Fruit fly (Drosophila melanogaster): ENCODE data around the gene CG10428.

Gene CG10428

DNA sequence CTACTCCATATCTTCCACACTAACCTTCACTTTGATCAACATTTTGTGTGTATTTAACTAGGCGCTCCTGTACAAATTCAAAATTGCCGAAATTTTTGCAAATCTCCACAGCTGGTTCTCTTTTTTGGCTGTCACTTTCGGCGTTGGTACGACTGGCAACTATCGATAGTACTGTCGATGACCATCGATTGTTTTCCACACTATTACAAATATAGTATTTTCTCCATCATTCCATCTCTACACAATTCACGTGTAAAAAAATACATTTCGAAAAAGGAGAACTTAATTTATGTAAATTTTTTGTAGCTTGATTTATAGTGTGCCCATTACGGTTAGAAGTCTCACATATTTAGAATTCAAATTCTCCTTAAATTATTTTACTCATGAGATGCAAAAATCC lies 3.0 kb downstream of the CG10428 start, which contains the start of gene Nedd8 (continued):
- TF ChIP-seq CG16813 (GFP tag; IDR thresholded peaks at IDR 0.05; ENCODE audit: partially characterized antibody) (peak; percentile 83), Hand (GFP tag; optimal IDR thresholded peaks at IDR 0.05) (no peak), bsh (GFP tag; optimal IDR thresholded peaks at IDR 0.05) (no peak), CG14014 (GFP tag; IDR thresholded peaks at IDR 0.05) (no peak), disco-r (GFP tag; optimal IDR thresholded peaks at IDR 0.05) (no peak), Chrac-16 (GFP tag; optimal IDR thresholded peaks at IDR 0.05) (no peak), CG7987 (GFP tag; optimal IDR thresholded peaks at IDR 0.05) (no peak), CG10147 (GFP tag; optimal IDR thresholded peaks at IDR 0.05) (peak; percentile 7), Max (GFP tag; optimal IDR thresholded peaks at IDR 0.05) (no peak), Pdp1 (GFP tag; optimal IDR thresholded peaks at IDR 0.05) (peak in 1 of 2 experiments; percentile 13), pfk (GFP tag; optimal IDR thresholded peaks at IDR 0.05) (no peak), CG3281 (GFP tag; optimal IDR thresholded peaks at IDR 0.05) (no peak), CG9215 (GFP tag; IDR thresholded peaks at IDR 0.05) (no peak), scrt (GFP tag; optimal IDR thresholded peaks at IDR 0.05) (no peak), CG10979 (tag; optimal IDR thresholded peaks at IDR 0.05) (no peak), CG7556 (GFP tag; optimal IDR thresholded peaks at IDR 0.05) (no peak), ttk (GFP tag; IDR thresholded peaks at IDR 0.05) (no peak), crp (GFP tag; optimal IDR thresholded peaks at IDR 0.05) (peak; percentile 27 to 76), gcm (GFP tag; optimal IDR thresholded peaks at IDR 0.05) (no peak), CG8924 (tag; optimal IDR thresholded peaks at IDR 0.05) (peak; percentile 10), Bgb (GFP tag; IDR thresholded peaks at IDR 0.05; ENCODE audit: partially characterized antibody) (peak; percentile 94), dimm (GFP tag; IDR thresholded peaks at IDR 0.05) (no peak), usp (GFP tag; optimal IDR thresholded peaks at IDR 0.05) (no peak), sens (GFP tag) (peak; percentile 83), zen2 (GFP tag; IDR thresholded peaks at IDR 0.05; ENCODE audit: partially characterized antibody) (peak; percentile 81), Sox102F (GFP tag; optimal IDR thresholded peaks at IDR 0.05) (no peak), ac (GFP tag; optimal IDR thresholded peaks at IDR 0.05) (no peak), Dip3 (GFP tag; optimal IDR thresholded peaks at IDR 0.05) (no peak), CG31388 (GFP tag; optimal IDR thresholded peaks at IDR 0.05) (no peak), CG3838 (GFP tag; optimal IDR thresholded peaks at IDR 0.05) (no peak), Awh (GFP tag; IDR thresholded peaks at IDR 0.05) (no peak), CG1832 (GFP tag; optimal IDR thresholded peaks at IDR 0.05) (no peak), Hr78 (GFP tag; optimal IDR thresholded peaks at IDR 0.05) (no peak), CG13424 (tag; optimal IDR thresholded peaks at IDR 0.05) (no peak), TFAM (GFP tag; optimal IDR thresholded peaks at IDR 0.05) (no peak), CG9437 (GFP tag; optimal IDR thresholded peaks at IDR 0.05) (no peak), gsb (GFP tag; IDR thresholded peaks at IDR 0.05) (no peak), ato (GFP tag; IDR thresholded peaks at IDR 0.05; ENCODE audit: partially characterized antibody) (peak; percentile 70), hkb (optimal IDR thresholded peaks at IDR 0.05) (no peak), hkb (GFP tag; IDR thresholded peaks at IDR 0.05) (no peak), CG12659 (GFP tag; optimal IDR thresholded peaks at IDR 0.05) (peak; percentile 71), CG12236 (GFP tag; optimal IDR thresholded peaks at IDR 0.05) (no peak), CG32772 (GFP tag; IDR thresholded peaks at IDR 0.05) (no peak), Xrp1 (GFP tag; IDR thresholded peaks at IDR 0.05) (peak; percentile 20; the same call in 1 of the 2 replicates), stc (GFP tag; IDR thresholded peaks at IDR 0.05) (no peak), ranshi (GFP tag; IDR thresholded peaks at IDR 0.05) (no peak), CG2202 (tag; optimal IDR thresholded peaks at IDR 0.05) (no peak), lmd (GFP tag; IDR thresholded peaks at IDR 0.05) (no peak), CG17359 (tag; optimal IDR thresholded peaks at IDR 0.05) (no peak), Ada2b (GFP tag; IDR thresholded peaks at IDR 0.05) (no peak), MBD-R2 (GFP tag; IDR thresholded peaks at IDR 0.05) (peak; percentile 89)
